Fruit fly (Drosophila melanogaster) ovary, adult (tissue): ENCODE data around the gene dgt4.

ENCODE experiments used
- CG17801 ChIP-seq: fragments of 200-800 bp; optimal IDR thresholded peaks from 2 replicates; lab custom pipeline; 2019; ENCODE audit warnings: missing biosample characterization, mild to moderate bottlenecking, missing genetic modification characterization, moderate library complexity; ENCODE audit not compliant: partially characterized antibody

Gene dgt4

dm6 chrX:4113698-4114216 is at the start of gene dgt4, which contains the start of gene Nsun2:
dgt4 (plus strand) TSS chrX:4113701.
Nsun2 (minus strand) TSS chrX:4113734.
- no peak for TF ChIP-seq CG17801

- TF ChIP-seq CG17801, result no peak
Observed at dm6 chrX:4075430-4075829, 38.1 kb upstream of the dgt4 start, which contains the start of gene CG43689. CG43689 (plus strand) TSS chrX:4075743.

- TF ChIP-seq CG17801, result no peak
Observed at dm6 chrX:4089012-4089649, 24.4 kb upstream of the dgt4 start.

dm6 chrX:4100824-4101368 is 12.6 kb upstream of the dgt4 start, which contains the start of the genes Cmtr1 and CG15375:
Cmtr1 (minus strand) TSS chrX:4101031.
CG15375 (plus strand) TSS chrX:4101318.
- peak; percentile 26 for TF ChIP-seq CG17801

- TF ChIP-seq CG17801, result peak; percentile 25
Observed at dm6 chrX:4104132-4104531, 9.4 kb upstream of the dgt4 start, which contains the start of the genes Xpac and brn. Xpac (minus strand) TSS chrX:4104197. brn (plus strand) TSS chrX:4104342.

dm6 chrX:4105830-4106233 is 7.7 kb upstream of the dgt4 start, which contains the start of gene cib:
cib (plus strand) TSS chrX:4106113.
- peak; percentile 45 for TF ChIP-seq CG17801

dm6 chrX:4106240-4106639 is 7.3 kb upstream of the dgt4 start:
- no peak for TF ChIP-seq CG17801

dm6 chrX:4106756-4107155 is 6.7 kb upstream of the dgt4 start:
- TF ChIP-seq CG17801, result peak; percentile 39

dm6 chrX:4107261-4108113 is 6.0 kb upstream of the dgt4 start:
- TF ChIP-seq CG17801, result no peak

dm6 chrX:4108114-4108439 is 5.4 kb upstream of the dgt4 start:
- TF ChIP-seq CG17801, result no peak

dm6 chrX:4108612-4109173 is 4.8 kb upstream of the dgt4 start:
- TF ChIP-seq CG17801, result no peak

- TF ChIP-seq CG17801, result peak; percentile 57
Observed at dm6 chrX:4116834-4117736, 3.6 kb downstream of the dgt4 start, which contains the start of the genes tyf and Tip60. tyf (plus strand) TSS chrX:4117020. Tip60 (minus strand) TSS chrX:4117487.

- TF ChIP-seq CG17801, result no peak
Observed at dm6 chrX:4119582-4119981, 6.1 kb downstream of the dgt4 start.

- peak; percentile 12 for TF ChIP-seq CG17801
Observed at dm6 chrX:4131049-4131629, 17.6 kb downstream of the dgt4 start, which contains the start of gene GlcAT-I. GlcAT-I (plus strand) TSS chrX:4131211.

dm6 chrX:4139043-4139442 is 25.5 kb downstream of the dgt4 start:
- TF ChIP-seq CG17801, result no peak
